Worm (Caenorhabditis elegans) whole organism, early embryonic: ENCODE data around the gene mps-1.

Experiments used
- F13C5.2 ChIP-seq: sonication (generic microtip); optimal IDR thresholded peaks from 2 replicates; lab custom pipeline; 2017; ENCODE audit warnings: mild to moderate bottlenecking, missing genetic modification characterization, inconsistent platforms, missing compliant biosample characterization
- ama-1 ChIP-seq: fragments of 150-350 bp; optimal IDR thresholded peaks from 2 replicates; lab custom pipeline; 2014
- ceh-13 ChIP-seq: fragments of 200-800 bp; sonication (Bioruptor generic); optimal IDR thresholded peaks from 2 replicates; lab custom pipeline; 2018; ENCODE audit warnings: mild to moderate bottlenecking, missing genetic modification characterization, missing compliant biosample characterization
- ceh-36 ChIP-seq: sonication (generic microtip); optimal IDR thresholded peaks from 2 replicates; lab custom pipeline; 2016; ENCODE audit warnings: missing genetic modification characterization, inconsistent platforms, missing compliant biosample characterization
- ets-7 ChIP-seq: sonication (generic microtip); optimal IDR thresholded peaks from 2 replicates; lab custom pipeline; 2016; ENCODE audit warnings: missing genotype, missing genetic modification characterization, missing compliant biosample characterization
- hmg-4 ChIP-seq: fragments of 200-800 bp; sonication (Bioruptor generic); optimal IDR thresholded peaks from 2 replicates; lab custom pipeline; 2018; ENCODE audit warnings: mild to moderate bottlenecking, missing genetic modification characterization, missing compliant biosample characterization
- sea-1 ChIP-seq: fragments of 200-800 bp; sonication (Bioruptor generic); conservative IDR thresholded peaks from 2 replicates; pipeline ENCODE4 v1.3.6; 2022; ENCODE audit warnings: missing genetic modification characterization, missing compliant biosample characterization
- tbx-11 ChIP-seq: fragments of 200-800 bp; sonication (Bioruptor generic); IDR thresholded peaks from 2 replicates; pipeline ENCODE4 v1.3.6; 2022; ENCODE audit warnings: missing genetic modification characterization, missing compliant biosample characterization

- TF ChIP-seq sea-1 (GFP tag; lab: Robert Waterston, UW) (no peak), F13C5.2 (no peak), ama-1 (no peak), hmg-4 (no peak), ceh-13 (GFP tag; lab: Kevin White, UChicago) (no peak), ceh-36 (no peak), ets-7 (tag; lab: Kevin White, UChicago) (no peak), tbx-11 (GFP tag; lab: Robert Waterston, UW) (no peak)
These were observed 49.7 kb upstream of the mps-1 start, which contains the start of gene txt-18 for ce11 chrII:6343893-6344292.
